Fruit fly (Drosophila melanogaster): ENCODE measurements around the gene CG7326.

CG7326 gene

dm6 chrX:18893433-18893832 lies 29.9 kb upstream of the CG7326 start, which contains the start of gene Flacc (continued):
- TF ChIP-seq unc-4 (GFP tag; IDR thresholded peaks at IDR 0.05; ENCODE audit: partially characterized antibody) (peak; percentile 85), nom (GFP tag; optimal IDR thresholded peaks at IDR 0.05) (no peak), CG4282 (GFP tag; optimal IDR thresholded peaks at IDR 0.05) (no peak), ap (GFP tag; IDR thresholded peaks at IDR 0.05) (no peak), CG8924 (tag; optimal IDR thresholded peaks at IDR 0.05) (peak; percentile 13), CG3065 (GFP tag; optimal IDR thresholded peaks at IDR 0.05) (no peak), Ravus (GFP tag; IDR thresholded peaks at IDR 0.05) (no peak), Sry-β (GFP tag; optimal IDR thresholded peaks at IDR 0.05) (no peak), CG4404 (GFP tag; IDR thresholded peaks at IDR 0.05) (no peak), mam (GFP tag; optimal IDR thresholded peaks at IDR 0.05) (no peak), Fer2 (tag; optimal IDR thresholded peaks at IDR 0.05) (no peak), Ada2b (GFP tag; IDR thresholded peaks at IDR 0.05) (no peak), otp (GFP tag; IDR thresholded peaks at IDR 0.05) (no peak), CG8944 (GFP tag; optimal IDR thresholded peaks at IDR 0.05) (no peak), Nf-YA (GFP tag; IDR thresholded peaks at IDR 0.05) (no peak), rib (GFP tag; IDR thresholded peaks at IDR 0.05) (no peak), CG13287 (GFP tag; IDR thresholded peaks at IDR 0.05; ENCODE audit: partially characterized antibody) (peak; percentile 96), Optix (GFP tag; IDR thresholded peaks at IDR 0.05) (no peak), CG11247 (GFP tag; IDR thresholded peaks at IDR 0.05) (no peak), CG18011 (GFP tag; optimal IDR thresholded peaks at IDR 0.05) (no peak), CG12391 (tag; optimal IDR thresholded peaks at IDR 0.05) (peak; percentile 9), Bgb (GFP tag; IDR thresholded peaks at IDR 0.05; ENCODE audit: partially characterized antibody) (peak; percentile 91), twi (tag; optimal IDR thresholded peaks at IDR 0.05) (no peak), chif (GFP tag; optimal IDR thresholded peaks at IDR 0.05) (no peak), Hr51 (GFP tag; optimal IDR thresholded peaks at IDR 0.05) (no peak), chinmo (GFP tag; IDR thresholded peaks at IDR 0.05; ENCODE audit: partially characterized antibody) (0 out of 4 replicates have a peak, but pooled peaks have one; percentile 73), NFAT (GFP tag; IDR thresholded peaks at IDR 0.05) (no peak), CG18599 (GFP tag; optimal IDR thresholded peaks at IDR 0.05) (no peak), MBD-R2 (GFP tag; IDR thresholded peaks at IDR 0.05) (peak; percentile 62), CG9215 (GFP tag; IDR thresholded peaks at IDR 0.05) (no peak), grn (GFP tag; optimal IDR thresholded peaks at IDR 0.05) (no peak), HLH54F (GFP tag; optimal IDR thresholded peaks at IDR 0.05) (no peak), chm (GFP tag; IDR thresholded peaks at IDR 0.05) (no peak), CG8765 (GFP tag; IDR thresholded peaks at IDR 0.05) (no peak), Neu2 (GFP tag; optimal IDR thresholded peaks at IDR 0.05; ENCODE audit: borderline replicate concordance) (no peak), HHEX (GFP tag; optimal IDR thresholded peaks at IDR 0.05) (no peak), CG16813 (GFP tag; IDR thresholded peaks at IDR 0.05; ENCODE audit: partially characterized antibody) (peak; percentile 80), CG13424 (tag; optimal IDR thresholded peaks at IDR 0.05) (no peak), gcm2 (GFP tag; optimal IDR thresholded peaks at IDR 0.05) (no peak), zfh2 (GFP tag; optimal IDR thresholded peaks at IDR 0.05) (no peak), hth (optimal IDR thresholded peaks at IDR 0.05) (no peak)

dm6 chrX:18883999-18884671 lies 20.6 kb upstream of the CG7326 start, which contains the start of gene CG7332:
TSS of gene CG7332 (plus strand) at chrX:18884513.
- TF ChIP-seq Elba2 (GFP tag; optimal IDR thresholded peaks at IDR 0.05) = no peak
- no peak for TF ChIP-seq Oaz (GFP tag; IDR thresholded peaks at IDR 0.05)
- TF ChIP-seq Poxn (GFP tag; IDR thresholded peaks at IDR 0.05) = no peak
- no peak for TF ChIP-seq her (GFP tag; optimal IDR thresholded peaks at IDR 0.05)
- no peak for TF ChIP-seq CG7271 (tag; optimal IDR thresholded peaks at IDR 0.05)
- TF ChIP-seq CG5180 (GFP tag; optimal IDR thresholded peaks at IDR 0.05) = no peak
- peak; percentile 76 for TF ChIP-seq HLH4C (GFP tag; IDR thresholded peaks at IDR 0.05; ENCODE audit: partially characterized antibody)
- TF ChIP-seq Ets97D (GFP tag; optimal IDR thresholded peaks at IDR 0.05) = peak; percentile 14
- TF ChIP-seq CG17328 (GFP tag; IDR thresholded peaks at IDR 0.05) = no peak
- peak; percentile 11 for TF ChIP-seq CG14710 (tag; optimal IDR thresholded peaks at IDR 0.05)
- peak; percentile 46; the same call in 1 of the 3 replicates for TF ChIP-seq Doc3 (GFP tag; IDR thresholded peaks at IDR 0.05; ENCODE audit: partially characterized antibody)
